Fruit fly (Drosophila melanogaster) whole organism, embryonic: Measurements from ENCODE around the gene bero.

Source experiments
- Awh ChIP-seq: fragments of 200-800 bp; sonication (Bioruptor generic); IDR thresholded peaks from 2 replicates; pipeline ENCODE4, ENCODE4 v1.3.6; 2022; ENCODE audit warnings: missing biosample characterization, missing genetic modification characterization
- Bteb2 ChIP-seq: fragments of 200-800 bp; sonication (Bioruptor generic); optimal IDR thresholded peaks from 2 replicates; lab custom pipeline; 2016; ENCODE audit warnings: missing biosample characterization, missing genetic modification characterization
- CG10366 ChIP-seq: fragments of 200-800 bp; sonication (Bioruptor generic); IDR thresholded peaks from 2 replicates; pipeline ENCODE4 v1.3.6; 2022; ENCODE audit warnings: missing biosample characterization, missing genetic modification characterization
- CG11085 ChIP-seq: fragments of 200-800 bp; sonication (Bioruptor generic); IDR thresholded peaks from 2 replicates; pipeline ENCODE4 v1.3.6; 2022; ENCODE audit warnings: missing biosample characterization, missing genetic modification characterization
- CG11093 ChIP-seq: fragments of 200-800 bp; sonication (Bioruptor generic); IDR thresholded peaks from 3 replicates; pipeline ENCODE4 v1.3.6; 2022; ENCODE audit warnings: missing biosample characterization, missing genetic modification characterization
- CG15514 ChIP-seq: fragments of 200-800 bp; sonication (Bioruptor generic); optimal IDR thresholded peaks from 3 replicates; lab custom pipeline; 2017; ENCODE audit warnings: missing biosample characterization, missing genetic modification characterization, mild to moderate bottlenecking, moderate library complexity, missing genetic modification reagents
- CG17829 ChIP-seq: fragments of 200-800 bp; optimal IDR thresholded peaks from 2 replicates; lab custom pipeline; 2019; ENCODE audit warnings: missing biosample characterization, mild to moderate bottlenecking, missing genetic modification characterization, moderate library complexity
- CG17912 ChIP-seq: fragments of 200-800 bp; sonication (Bioruptor generic); optimal IDR thresholded peaks from 2 replicates; lab custom pipeline; 2018; ENCODE audit warnings: missing biosample characterization, mild to moderate bottlenecking, missing genetic modification characterization
- CG18619 ChIP-seq: fragments of 200-800 bp; sonication (Bioruptor generic); optimal IDR thresholded peaks from 3 replicates; lab custom pipeline; 2017; ENCODE audit warnings: missing biosample characterization, mild to moderate bottlenecking, missing genetic modification characterization
- CG31224 ChIP-seq: fragments of 200-800 bp; sonication (Bioruptor generic); IDR thresholded peaks from 2 replicates; pipeline ENCODE4 v1.3.6; 2022; ENCODE audit warnings: missing biosample characterization, missing genetic modification characterization
- CG31388 ChIP-seq: fragments of 200-800 bp; sonication (Bioruptor generic); optimal IDR thresholded peaks from 2 replicates; lab custom pipeline; 2016; ENCODE audit warnings: missing biosample characterization, missing genetic modification characterization
- CG3281 ChIP-seq: fragments of 200-800 bp; sonication (Bioruptor generic); optimal IDR thresholded peaks from 3 replicates; lab custom pipeline; 2017; ENCODE audit warnings: missing biosample characterization, mild to moderate bottlenecking, missing genetic modification characterization
- CG3995 ChIP-seq: fragments of 200-800 bp; sonication (Bioruptor generic); optimal IDR thresholded peaks from 3 replicates; lab custom pipeline; 2016; ENCODE audit warnings: missing biosample characterization, missing genetic modification characterization
- CG4820 ChIP-seq: fragments of 200-800 bp; sonication (Bioruptor generic); optimal IDR thresholded peaks from 3 replicates; lab custom pipeline; 2016; ENCODE audit warnings: missing biosample characterization, missing genetic modification characterization
- CG8290 ChIP-seq, 3 experiments: fragments of 200-800 bp; sonication (Bioruptor generic); optimal IDR thresholded peaks; 2 replicates each; lab custom pipeline; 2016 to 2019; ENCODE audit warnings: missing biosample characterization in 3 of 3, missing genetic modification characterization in 3 of 3, mild to moderate bottlenecking in 2 of 3, moderate library complexity in 1 of 3
- CG8765 ChIP-seq: fragments of 200-800 bp; sonication (Bioruptor generic); IDR thresholded peaks from 2 replicates; pipeline ENCODE4 v1.3.6; 2022; ENCODE audit warnings: missing biosample characterization, missing genetic modification characterization
- CTCF ChIP-seq: fragments of 200-800 bp; sonication (Bioruptor generic); optimal IDR thresholded peaks from 2 replicates; lab custom pipeline; 2017; ENCODE audit warnings: missing biosample characterization, mild to moderate bottlenecking, missing genetic modification characterization, moderate library complexity
- D ChIP-seq, 2 experiments: fragments of 200-800 bp in 1 of 2; fragments of >200 bp in 1 of 2; sonication (Bioruptor generic) in 1 of 2; optimal IDR thresholded peaks; 2 replicates in 1 of 2; 3 replicates in 1 of 2; lab custom pipeline; 2017; ENCODE audit warnings: mild to moderate bottlenecking in 1 of 2, missing biosample characterization in 1 of 2, missing genetic modification characterization in 1 of 2, missing genetic modification reagents in 1 of 2
- Dp ChIP-seq: fragments of 200-800 bp; sonication (Bioruptor generic); optimal IDR thresholded peaks from 2 replicates; lab custom pipeline; 2018; ENCODE audit warnings: missing biosample characterization, mild to moderate bottlenecking, missing genetic modification characterization, moderate library complexity
- Dref ChIP-seq: fragments of 200-800 bp; sonication (Bioruptor generic); IDR thresholded peaks from 2 replicates; pipeline ENCODE4 v1.3.6; 2022; ENCODE audit warnings: missing biosample characterization, missing genetic modification characterization
- E2f1 ChIP-seq: fragments of 200-800 bp; sonication (Bioruptor generic); IDR thresholded peaks from 2 replicates; pipeline ENCODE4 v1.3.6; 2022; ENCODE audit warnings: missing biosample characterization, missing genetic modification characterization
- Hey ChIP-seq: fragments of 200-800 bp; sonication (Bioruptor generic); optimal IDR thresholded peaks from 3 replicates; lab custom pipeline; 2018; ENCODE audit warnings: missing biosample characterization, mild to moderate bottlenecking, missing genetic modification characterization
- HmgZ ChIP-seq: fragments of 200-800 bp; sonication (Bioruptor generic); optimal IDR thresholded peaks from 2 replicates; lab custom pipeline; 2018; ENCODE audit warnings: missing biosample characterization, mild to moderate bottlenecking, missing genetic modification characterization
- Med ChIP-seq: fragments of 200-800 bp; sonication (Bioruptor generic); peaks from one replicate; lab custom pipeline; 2016; ENCODE audit warnings: missing biosample characterization, missing genetic modification characterization, mild to moderate bottlenecking, inconsistent platforms, moderate library complexity
- Neu2 ChIP-seq: fragments of 200-800 bp; sonication (Bioruptor generic); optimal IDR thresholded peaks from 3 replicates; lab custom pipeline; 2016; ENCODE audit warnings: missing biosample characterization, missing genetic modification characterization, borderline replicate concordance
- Nf-YC ChIP-seq: fragments of 200-800 bp; optimal IDR thresholded peaks from 3 replicates; lab custom pipeline; 2019; ENCODE audit warnings: missing biosample characterization, mild to moderate bottlenecking, missing genetic modification characterization, moderate library complexity
- Pdp1 ChIP-seq, 2 experiments: fragments of 200-800 bp; sonication (Bioruptor generic); optimal IDR thresholded peaks; 3 replicates each; lab custom pipeline; 2016; ENCODE audit warnings: missing biosample characterization in 2 of 2, missing genetic modification characterization in 2 of 2, mild to moderate bottlenecking in 1 of 2, moderate library complexity in 1 of 2
- Sox102F ChIP-seq: fragments of 200-800 bp; sonication (Bioruptor generic); optimal IDR thresholded peaks from 2 replicates; lab custom pipeline; 2018; ENCODE audit warnings: missing biosample characterization, mild to moderate bottlenecking, missing genetic modification characterization, moderate library complexity
- Tbp ChIP-seq: fragments of >200 bp; optimal IDR thresholded peaks from 2 replicates; lab custom pipeline; 2018; ENCODE audit warnings: missing biosample characterization, missing genetic modification characterization
- ab ChIP-seq: fragments of 200-800 bp; sonication (Bioruptor generic); optimal IDR thresholded peaks from 2 replicates; lab custom pipeline; 2016; ENCODE audit warnings: missing biosample characterization, missing genetic modification characterization
- ac ChIP-seq: fragments of 200-800 bp; sonication (Bioruptor generic); optimal IDR thresholded peaks from 3 replicates; lab custom pipeline; 2017; ENCODE audit warnings: missing biosample characterization, mild to moderate bottlenecking, missing genetic modification characterization
- cg ChIP-seq: fragments of 200-800 bp; sonication (Bioruptor generic); optimal IDR thresholded peaks from 3 replicates; lab custom pipeline; 2019; ENCODE audit warnings: missing biosample characterization, mild to moderate bottlenecking, missing genetic modification characterization, moderate library complexity
- ci ChIP-seq: fragments of 200-800 bp; sonication (Bioruptor generic); IDR thresholded peaks from 3 replicates; pipeline ENCODE4 v1.3.6; 2022; ENCODE audit warnings: missing biosample characterization, missing genetic modification characterization
- dati ChIP-seq: fragments of 200-800 bp; sonication (Bioruptor generic); IDR thresholded peaks from 2 replicates; pipeline ENCODE4 v1.3.6; 2022; ENCODE audit warnings: missing biosample characterization, missing genetic modification characterization
- dm ChIP-seq: fragments of 200-800 bp; sonication (Bioruptor generic); optimal IDR thresholded peaks from 3 replicates; lab custom pipeline; 2016; ENCODE audit warnings: missing biosample characterization, missing genetic modification characterization
- dmrt11E ChIP-seq: fragments of 200-800 bp; sonication (Bioruptor generic); optimal IDR thresholded peaks from 3 replicates; lab custom pipeline; 2018; ENCODE audit warnings: missing biosample characterization, mild to moderate bottlenecking, missing genetic modification characterization, moderate library complexity
- en ChIP-seq: fragments of 200-800 bp; sonication (Bioruptor generic); optimal IDR thresholded peaks from 2 replicates; lab custom pipeline; 2016; ENCODE audit warnings: missing biosample characterization, missing genetic modification characterization
- eve ChIP-seq, 2 experiments: fragments of >200 bp; optimal IDR thresholded peaks; 2 replicates each; lab custom pipeline; 2017; ENCODE audit warnings: missing biosample characterization in 2 of 2, missing genetic modification characterization in 2 of 2
- gcm2 ChIP-seq: fragments of 200-800 bp; sonication (Bioruptor generic); optimal IDR thresholded peaks from 2 replicates; lab custom pipeline; 2016; ENCODE audit warnings: missing biosample characterization, missing genetic modification characterization
- lab ChIP-seq: fragments of 200-800 bp; sonication (Bioruptor generic); optimal IDR thresholded peaks from 3 replicates; lab custom pipeline; 2017; ENCODE audit warnings: missing biosample characterization, missing genetic modification characterization, mild to moderate bottlenecking, moderate library complexity, missing genetic modification reagents
- maf-S ChIP-seq: fragments of 200-800 bp; sonication (Bioruptor generic); optimal IDR thresholded peaks from 2 replicates; lab custom pipeline; 2016; ENCODE audit warnings: missing biosample characterization, missing genetic modification characterization
- odd ChIP-seq: fragments of 200-800 bp; sonication (Bioruptor generic); optimal IDR thresholded peaks from 2 replicates; lab custom pipeline; 2017; ENCODE audit warnings: missing biosample characterization, mild to moderate bottlenecking, missing genetic modification characterization
- p53 ChIP-seq: fragments of 200-800 bp; sonication (Bioruptor generic); optimal IDR thresholded peaks from 2 replicates; lab custom pipeline; 2016; ENCODE audit warnings: missing biosample characterization, missing genetic modification characterization
- prd ChIP-seq, 3 experiments: fragments of >200 bp in 2 of 3; fragments of 200-800 bp in 1 of 3; sonication (Bioruptor generic) in 1 of 3; optimal IDR thresholded peaks in 2 of 3; IDR thresholded peaks in 1 of 3; 2 replicates in 2 of 3; 3 replicates in 1 of 3; pipeline versions ENCODE4 v1.3.6 to Lab custom; 2017 to 2022; ENCODE audit warnings: missing biosample characterization in 1 of 3, missing genetic modification characterization in 1 of 3
- psq ChIP-seq: fragments of 200-800 bp; sonication (Bioruptor generic); optimal IDR thresholded peaks from 2 replicates; lab custom pipeline; 2017; ENCODE audit warnings: missing biosample characterization, missing genetic modification characterization
- sens ChIP-seq: fragments of 200-800 bp; sonication (Bioruptor generic); peaks from one replicate; lab custom pipeline; 2016; ENCODE audit warnings: missing biosample characterization, missing genetic modification characterization
- slou ChIP-seq: fragments of 200-800 bp; sonication (Bioruptor generic); optimal IDR thresholded peaks from 3 replicates; lab custom pipeline; 2016; ENCODE audit warnings: missing biosample characterization, missing genetic modification characterization
- stwl ChIP-seq: fragments of 200-800 bp; sonication (Bioruptor generic); optimal IDR thresholded peaks from 3 replicates; lab custom pipeline; 2018; ENCODE audit warnings: missing biosample characterization, mild to moderate bottlenecking, missing genetic modification characterization, moderate library complexity
- tx ChIP-seq: fragments of 200-800 bp; sonication (Bioruptor generic); optimal IDR thresholded peaks from 2 replicates; lab custom pipeline; 2016; ENCODE audit warnings: missing biosample characterization, missing genetic modification characterization
- zfh1 ChIP-seq: fragments of 200-800 bp; sonication (Bioruptor generic); IDR thresholded peaks from 3 replicates; pipeline ENCODE4 v1.3.6; 2022; ENCODE audit warnings: missing biosample characterization, missing genetic modification characterization

bero gene

dm6 chr2L:20844381-20844780 is 14.1 kb upstream of the bero start (continued):
- TF ChIP-seq CG31388 (GFP tag; lab: Kevin White, UChicago) (no peak), zfh1 (no peak), CG8290 (GFP tag; optimal IDR thresholded peaks at IDR 0.05; lab: Kevin White, UChicago) (no peak), CG8290 (tag; optimal IDR thresholded peaks at IDR 0.05; lab: Kevin White, UChicago) (no peak), ci (GFP tag; lab: Robert Waterston, UW) (0 out of 3 replicates have a peak, but pooled peaks have one; percentile 9), sens (GFP tag; lab: Kevin White, UChicago) (no peak), en (GFP tag; lab: Kevin White, UChicago) (no peak), Med (GFP tag; lab: Kevin White, UChicago) (peak; percentile 19), Neu2 (no peak)

dm6 chr2L:20849000-20849399 is 9.5 kb upstream of the bero start, which contains the start of gene CG14402:
TSS of gene CG14402 (plus strand) at chr2L:20849300.
- TF ChIP-seq CG10366 (GFP tag; lab: Robert Waterston, UW) = no peak
- no peak for TF ChIP-seq CG8765
- TF ChIP-seq CG15514 (GFP tag; lab: Kevin White, UChicago) = no peak
- no peak for TF ChIP-seq Awh (GFP tag; lab: Robert Waterston, UW)
- TF ChIP-seq Bteb2 (GFP tag; lab: Kevin White, UChicago) = no peak
- TF ChIP-seq CG4820 = no peak
- TF ChIP-seq p53 = no peak
- no peak for TF ChIP-seq odd
- no peak for TF ChIP-seq gcm2 (GFP tag; lab: Kevin White, UChicago)
- no peak for TF ChIP-seq CG3995 (GFP tag; lab: Kevin White, UChicago)
- no peak for TF ChIP-seq maf-S (GFP tag; lab: Kevin White, UChicago)
- no peak for TF ChIP-seq dmrt11E (tag; lab: Kevin White, UChicago)
- no peak for TF ChIP-seq D (optimal IDR thresholded peaks at IDR 0.05; lab: Kevin White, UChicago)
- TF ChIP-seq D (GFP tag; optimal IDR thresholded peaks at IDR 0.05; lab: Kevin White, UChicago) = no peak

dm6 chr2L:20851592-20851991 is 6.9 kb upstream of the bero start:
- peak; percentile 56 for TF ChIP-seq stwl
- TF ChIP-seq Sox102F (GFP tag; lab: Kevin White, UChicago) = no peak
- no peak for TF ChIP-seq E2f1 (GFP tag; lab: Robert Waterston, UW)
- peak; percentile 36 for TF ChIP-seq cg (GFP tag; lab: Kevin White, UChicago)
- TF ChIP-seq CTCF (GFP tag; lab: Kevin White, UChicago) = peak; percentile 79
- TF ChIP-seq Dp (GFP tag; lab: Kevin White, UChicago) = peak; percentile 45
- no peak for TF ChIP-seq lab (GFP tag; lab: Kevin White, UChicago)
- no peak for TF ChIP-seq Pdp1 (GFP tag; optimal IDR thresholded peaks at IDR 0.05; lab: Kevin White, UChicago)
- no peak for TF ChIP-seq eve (GFP tag; optimal IDR thresholded peaks at IDR 0.05; lab: Kevin White, UChicago)
- no peak for TF ChIP-seq dm
- no peak for TF ChIP-seq Tbp
- TF ChIP-seq ab (GFP tag; lab: Kevin White, UChicago) = no peak
- no peak for TF ChIP-seq Nf-YC
- no peak for TF ChIP-seq CG17829
- TF ChIP-seq Hey = no peak
- TF ChIP-seq slou (GFP tag; lab: Kevin White, UChicago) = no peak
- peak; percentile 33 for TF ChIP-seq HmgZ (tag; lab: Kevin White, UChicago)
- no peak for TF ChIP-seq Dref (GFP tag; lab: Robert Waterston, UW)
- TF ChIP-seq psq (GFP tag; lab: Kevin White, UChicago) = no peak
- TF ChIP-seq CG31224 (GFP tag; lab: Robert Waterston, UW) = no peak
- no peak for TF ChIP-seq CG11085 (GFP tag; lab: Robert Waterston, UW)
- TF ChIP-seq CG11093 (GFP tag; lab: Robert Waterston, UW) = no peak
- TF ChIP-seq CG3281 (GFP tag; lab: Kevin White, UChicago) = no peak
- no peak for TF ChIP-seq CG17912 (GFP tag; lab: Kevin White, UChicago)
- TF ChIP-seq prd (optimal IDR thresholded peaks at IDR 0.05; lab: Kevin White, UChicago) = no peak
- no peak for TF ChIP-seq prd (GFP tag; IDR thresholded peaks at IDR 0.05; lab: Robert Waterston, UW)
- no peak for TF ChIP-seq tx (GFP tag; lab: Kevin White, UChicago)
- no peak for TF ChIP-seq ac (GFP tag; lab: Kevin White, UChicago)
- no peak for TF ChIP-seq CG18619 (GFP tag; lab: Kevin White, UChicago)
- TF ChIP-seq dati (GFP tag; lab: Robert Waterston, UW) = no peak
